Fruit fly (Drosophila melanogaster): ENCODE measurements around the gene Dci.
A peak's percentile ranks its signal among the peaks of the same experiment; 100 is the strongest.

dm6 chr3L:872389-872972 lies 21.3 kb downstream of the Dci start:
- TF ChIP-seq CG34367 (tag; optimal IDR thresholded peaks at IDR 0.05) = peak; percentile 39
- TF ChIP-seq Snoo (tag; optimal IDR thresholded peaks at IDR 0.05) = peak; percentile 22
- no peak for TF ChIP-seq CG10348 (GFP tag; IDR thresholded peaks at IDR 0.05)
- TF ChIP-seq CG14655 (GFP tag; optimal IDR thresholded peaks at IDR 0.05) = peak; percentile 39
- TF ChIP-seq Pif1A (GFP tag; optimal IDR thresholded peaks at IDR 0.05) = peak; percentile 34
- TF ChIP-seq CG8301 (tag; optimal IDR thresholded peaks at IDR 0.05) = peak; percentile 9
